Fruit fly (Drosophila melanogaster): ENCODE measurements around the gene CG4553.
A peak's percentile ranks its signal among the peaks of the same experiment; 100 is the strongest.

The CG4553 gene

dm6 chr3R:25489116-25489515, 12.4 kb upstream of the CG4553 start (continued):
- TF ChIP-seq CG18011 (GFP tag; optimal IDR thresholded peaks at IDR 0.05) (no peak), YL-1 (GFP tag; optimal IDR thresholded peaks at IDR 0.05) (no peak), ara (GFP tag; IDR thresholded peaks at IDR 0.05) (peak; percentile 61; the same call in 1 of the 2 replicates), cg (GFP tag; optimal IDR thresholded peaks at IDR 0.05) (no peak), CG6765 (GFP tag; optimal IDR thresholded peaks at IDR 0.05) (no peak), CG1832 (GFP tag; optimal IDR thresholded peaks at IDR 0.05) (no peak), CG11723 (GFP tag; optimal IDR thresholded peaks at IDR 0.05) (peak; percentile 60), seq (GFP tag; IDR thresholded peaks at IDR 0.05) (no peak), Six4 (GFP tag; optimal IDR thresholded peaks at IDR 0.05) (peak; percentile 54), CG17361 (GFP tag; IDR thresholded peaks at IDR 0.05) (peak; percentile 74), CG14710 (tag; optimal IDR thresholded peaks at IDR 0.05) (peak; percentile 69), Dbx (GFP tag; IDR thresholded peaks at IDR 0.05) (no peak), CG13624 (GFP tag; optimal IDR thresholded peaks at IDR 0.05) (no peak), PHDP (tag; optimal IDR thresholded peaks at IDR 0.05) (peak; percentile 61), slp2 (GFP tag; optimal IDR thresholded peaks at IDR 0.05) (no peak), p53 (GFP tag; optimal IDR thresholded peaks at IDR 0.05) (no peak), ranshi (GFP tag; IDR thresholded peaks at IDR 0.05) (peak; percentile 63), CG15269 (tag; optimal IDR thresholded peaks at IDR 0.05) (no peak), D (optimal IDR thresholded peaks at IDR 0.05) (no peak), D (GFP tag; optimal IDR thresholded peaks at IDR 0.05) (peak; percentile 57), CG4820 (GFP tag; optimal IDR thresholded peaks at IDR 0.05) (peak; percentile 56), CoRest (tag; optimal IDR thresholded peaks at IDR 0.05) (peak; percentile 36), Bdp1 (GFP tag; optimal IDR thresholded peaks at IDR 0.05) (no peak), Xbp1 (GFP tag; optimal IDR thresholded peaks at IDR 0.05) (peak; percentile 16), Drgx (GFP tag; IDR thresholded peaks at IDR 0.05) (peak; percentile 73), Nf-YB (GFP tag; optimal IDR thresholded peaks at IDR 0.05) (peak; percentile 22), da (GFP tag; optimal IDR thresholded peaks at IDR 0.05) (no peak), Tbp (GFP tag; optimal IDR thresholded peaks at IDR 0.05) (no peak), z (GFP tag; IDR thresholded peaks at IDR 0.05) (0 out of 3 replicates have a peak, but pooled peaks have one; percentile 40), wdn (GFP tag; IDR thresholded peaks at IDR 0.05) (no peak; the same call in 1 of the 2 replicates), sisA (GFP tag; IDR thresholded peaks at IDR 0.05) (peak; percentile 53), Dip3 (GFP tag; optimal IDR thresholded peaks at IDR 0.05) (no peak), E2f1 (GFP tag; IDR thresholded peaks at IDR 0.05) (peak; percentile 45; the same call in 1 of the 2 replicates), nau (GFP tag; optimal IDR thresholded peaks at IDR 0.05) (no peak), CG16815 (GFP tag; optimal IDR thresholded peaks at IDR 0.05) (no peak), jigr1 (GFP tag; IDR thresholded peaks at IDR 0.05) (no peak), ash1 (GFP tag; optimal IDR thresholded peaks at IDR 0.05) (no peak), disco-r (GFP tag; optimal IDR thresholded peaks at IDR 0.05) (no peak), CG13775 (GFP tag; optimal IDR thresholded peaks at IDR 0.05) (peak; percentile 39), CG3726 (GFP tag; IDR thresholded peaks at IDR 0.05) (no peak), NK7.1 (GFP tag; optimal IDR thresholded peaks at IDR 0.05) (no peak), gsb-n (tag; optimal IDR thresholded peaks at IDR 0.05) (peak; percentile 55), kay (GFP tag; optimal IDR thresholded peaks at IDR 0.05) (peak; percentile 13), CG16813 (GFP tag; IDR thresholded peaks at IDR 0.05; ENCODE audit: partially characterized antibody) (no peak), Spps (tag; optimal IDR thresholded peaks at IDR 0.05) (peak; percentile 54), bab2 (GFP tag; optimal IDR thresholded peaks at IDR 0.05) (no peak), Fer2 (tag; optimal IDR thresholded peaks at IDR 0.05) (no peak), CG17912 (GFP tag; optimal IDR thresholded peaks at IDR 0.05) (no peak), HLH3B (GFP tag; IDR thresholded peaks at IDR 0.05) (peak; percentile 52; the same call in 1 of the 2 replicates), exex (tag; optimal IDR thresholded peaks at IDR 0.05) (no peak), ham (GFP tag; IDR thresholded peaks at IDR 0.05) (no peak), CG15601 (tag; optimal IDR thresholded peaks at IDR 0.05) (peak; percentile 47)

Measured in whole organism, embryonic.